Fruit fly (Drosophila melanogaster) whole organism: Measurements from ENCODE around the gene CG13907.

Source experiments
- CG8478 ChIP-seq: fragments of >200 bp; optimal IDR thresholded peaks from 2 replicates; lab custom pipeline; 2018; ENCODE audit warnings: inconsistent platforms
- Dll ChIP-seq: fragments of >200 bp; optimal IDR thresholded peaks from 2 replicates; lab custom pipeline; 2017
- EcR ChIP-seq, 2 experiments: fragments of >200 bp; optimal IDR thresholded peaks; 2 replicates each; lab custom pipeline; 2017; ENCODE audit warnings: missing biosample characterization in 2 of 2, missing genetic modification characterization in 2 of 2, missing genetic modification reagents in 2 of 2
- pan ChIP-seq: fragments of >200 bp; optimal IDR thresholded peaks from 2 replicates; lab custom pipeline; 2017
- psq ChIP-seq: fragments of >200 bp; optimal IDR thresholded peaks from 2 replicates; lab custom pipeline; 2017
- usp ChIP-seq: fragments of >200 bp; optimal IDR thresholded peaks from 2 replicates; lab custom pipeline; 2017; ENCODE audit warnings: missing biosample characterization, missing genetic modification characterization, mixed read lengths

CG13907 gene

dm6 chr3L:881496-882235, at the start of gene CG13907:
Gene CG13907, minus strand, starts transcription at chr3L:882013.
- no peak for TF ChIP-seq usp (GFP tag; lab: Kevin White, UChicago)
- TF ChIP-seq Dll: peak; percentile 78

- TF ChIP-seq psq (lab: Kevin White, UChicago) (no peak), CG8478 (lab: Kevin White, UChicago) (no peak), EcR (GFP tag; optimal IDR thresholded peaks at IDR 0.05; lab: Kevin White, UChicago) (no peak), pan (lab: Kevin White, UChicago) (no peak)
These were observed 35.4 kb upstream of the CG13907 start for dm6 chr3L:917225-917624.

dm6 chr3L:914852-915251, 33.0 kb upstream of the CG13907 start:
- TF ChIP-seq pan (lab: Kevin White, UChicago) (no peak), usp (GFP tag; lab: Kevin White, UChicago) (no peak), CG8478 (lab: Kevin White, UChicago) (no peak), Dll (no peak), psq (lab: Kevin White, UChicago) (no peak), EcR (GFP tag; optimal IDR thresholded peaks at IDR 0.05; lab: Kevin White, UChicago) (no peak)

dm6 chr3L:913682-914081, 31.9 kb upstream of the CG13907 start, which contains the start of gene Glut1:
Gene Glut1, plus strand, starts transcription at chr3L:914074.
- TF ChIP-seq Dll (no peak), usp (GFP tag; lab: Kevin White, UChicago) (no peak), psq (lab: Kevin White, UChicago) (no peak), pan (lab: Kevin White, UChicago) (no peak), EcR (GFP tag; optimal IDR thresholded peaks at IDR 0.05; lab: Kevin White, UChicago) (no peak), CG8478 (lab: Kevin White, UChicago) (no peak)

dm6 chr3L:912406-913369, 30.9 kb upstream of the CG13907 start:
- no peak for TF ChIP-seq usp (GFP tag; lab: Kevin White, UChicago)
- TF ChIP-seq pan (lab: Kevin White, UChicago): no peak
- no peak for TF ChIP-seq psq (lab: Kevin White, UChicago)
- TF ChIP-seq CG8478 (lab: Kevin White, UChicago): no peak
- TF ChIP-seq Dll: no peak

dm6 chr3L:908508-909162, 26.8 kb upstream of the CG13907 start, which contains the start of gene nerfin-1:
Gene nerfin-1, plus strand, starts transcription at chr3L:909112.
- TF ChIP-seq usp (GFP tag; lab: Kevin White, UChicago): no peak
- no peak for TF ChIP-seq Dll
- TF ChIP-seq pan (lab: Kevin White, UChicago): no peak
- no peak for TF ChIP-seq psq (lab: Kevin White, UChicago)
- TF ChIP-seq CG8478 (lab: Kevin White, UChicago): no peak

dm6 chr3L:907673-908323, 26.0 kb upstream of the CG13907 start:
- no peak for TF ChIP-seq usp (GFP tag; lab: Kevin White, UChicago)
- no peak for TF ChIP-seq EcR (GFP tag; optimal IDR thresholded peaks at IDR 0.05; lab: Kevin White, UChicago)

dm6 chr3L:904991-905745, 23.4 kb upstream of the CG13907 start:
- TF ChIP-seq EcR (GFP tag; optimal IDR thresholded peaks at IDR 0.05; lab: Kevin White, UChicago): no peak
- no peak for TF ChIP-seq Dll
- TF ChIP-seq psq (lab: Kevin White, UChicago): no peak
- TF ChIP-seq pan (lab: Kevin White, UChicago): no peak
- no peak for TF ChIP-seq usp (GFP tag; lab: Kevin White, UChicago)
- TF ChIP-seq CG8478 (lab: Kevin White, UChicago): no peak

- TF ChIP-seq Dll (no peak), EcR (GFP tag; optimal IDR thresholded peaks at IDR 0.05; lab: Kevin White, UChicago) (no peak), CG8478 (lab: Kevin White, UChicago) (no peak), usp (GFP tag; lab: Kevin White, UChicago) (no peak), psq (lab: Kevin White, UChicago) (no peak), pan (lab: Kevin White, UChicago) (no peak)
These were observed 22.6 kb upstream of the CG13907 start for dm6 chr3L:904364-904763.

dm6 chr3L:903900-904299, 22.1 kb upstream of the CG13907 start:
- TF ChIP-seq EcR (GFP tag; optimal IDR thresholded peaks at IDR 0.05; lab: Kevin White, UChicago) (no peak), CG8478 (lab: Kevin White, UChicago) (no peak), pan (lab: Kevin White, UChicago) (no peak), psq (lab: Kevin White, UChicago) (no peak), usp (GFP tag; lab: Kevin White, UChicago) (no peak), Dll (no peak)
